Worm (Caenorhabditis elegans) whole organism, young adult: Measurements from ENCODE around the gene trxr-1.

Source experiments
- Y56A3A.18 ChIP-seq: fragments of 200-800 bp; sonication (Bioruptor generic); IDR thresholded peaks from 2 replicates; pipeline ENCODE4 v1.3.6; 2022; ENCODE audit warnings: missing genetic modification reagents, missing genetic modification characterization, missing compliant biosample characterization
- chd-7 ChIP-seq: sonication (generic microtip); optimal IDR thresholded peaks from 2 replicates; lab custom pipeline; 2016; ENCODE audit warnings: mild to moderate bottlenecking, missing genetic modification characterization, moderate library complexity, missing compliant biosample characterization
- dpl-1 ChIP-seq: fragments of 150-350 bp; optimal IDR thresholded peaks from 2 replicates; lab custom pipeline; 2014; ENCODE audit warnings: missing biosample characterization, missing genetic modification reagents, missing genetic modification characterization
- efl-1 ChIP-seq: fragments of 150-350 bp; optimal IDR thresholded peaks from 2 replicates; lab custom pipeline; 2014; ENCODE audit warnings: missing biosample characterization, missing genetic modification reagents, missing genetic modification characterization
- rpc-1 ChIP-seq, 2 experiments: fragments of 150-350 bp in 1 of 2; sonication (generic microtip) in 1 of 2; optimal IDR thresholded peaks; 2 replicates each; lab custom pipeline; 2014 to 2018; ENCODE audit warnings: missing biosample characterization in 1 of 2, missing genetic modification characterization in 1 of 2, missing genetic modification reagents in 1 of 2, missing genotype in 1 of 2
- tbx-9 ChIP-seq: sonication (generic microtip); optimal IDR thresholded peaks from 2 replicates; lab custom pipeline; 2016; ENCODE audit warnings: borderline replicate concordance, missing genetic modification characterization, inconsistent platforms, missing compliant biosample characterization

- TF ChIP-seq efl-1 (GFP tag; lab: Kevin White, UChicago) (no peak), rpc-1 (optimal IDR thresholded peaks at IDR 0.05; lab: Kevin White, UChicago) (no peak), rpc-1 (tag; optimal IDR thresholded peaks at IDR 0.05; lab: Kevin White, UChicago) (no peak), dpl-1 (GFP tag; lab: Kevin White, UChicago) (no peak), tbx-9 (tag; lab: Kevin White, UChicago) (no peak), Y56A3A.18 (GFP tag; lab: Robert Waterston, UW) (no peak), chd-7 (tag; lab: Kevin White, UChicago) (no peak)
These were observed 53.3 kb downstream of the trxr-1 start, which contains the start of gene Y43B11AL.1 for ce11 chrIV:7065022-7065421.
